Fruit fly (Drosophila melanogaster): Measurements from ENCODE around the gene Rcd7.

Gene Rcd7

dm6 chr3L:19557197-19557995 lies 12.5 kb downstream of the Rcd7 start (continued):
- TF ChIP-seq CG11723 (GFP tag; optimal IDR thresholded peaks at IDR 0.05) (no peak), CG11247 (GFP tag; IDR thresholded peaks at IDR 0.05) (no peak), CG9727 (GFP tag; optimal IDR thresholded peaks at IDR 0.05) (peak; percentile 66), Aef1 (GFP tag; IDR thresholded peaks at IDR 0.05) (no peak)

- TF ChIP-seq Xrp1 (GFP tag; IDR thresholded peaks at IDR 0.05) (no peak), Deaf1 (tag; optimal IDR thresholded peaks at IDR 0.05) (peak; percentile 64), kni (GFP tag; optimal IDR thresholded peaks at IDR 0.05) (peak; percentile 97), trh (GFP tag; optimal IDR thresholded peaks at IDR 0.05) (no peak), onecut (GFP tag; IDR thresholded peaks at IDR 0.05) (peak; percentile 23; the same call in 1 of the 2 replicates), CG13894 (tag; optimal IDR thresholded peaks at IDR 0.05) (peak; percentile 92), lilli (GFP tag; optimal IDR thresholded peaks at IDR 0.05) (no peak), insv (GFP tag; optimal IDR thresholded peaks at IDR 0.05) (no peak), PHDP (tag; optimal IDR thresholded peaks at IDR 0.05) (no peak), CG17385 (GFP tag; optimal IDR thresholded peaks at IDR 0.05) (peak; percentile 82), mirr (GFP tag; optimal IDR thresholded peaks at IDR 0.05) (no peak), CG13296 (GFP tag; optimal IDR thresholded peaks at IDR 0.05) (no peak), CG10543 (GFP tag; optimal IDR thresholded peaks at IDR 0.05) (peak; percentile 51), CG11093 (GFP tag; IDR thresholded peaks at IDR 0.05) (no peak), cg (GFP tag; optimal IDR thresholded peaks at IDR 0.05) (peak; percentile 68), CG10366 (GFP tag; IDR thresholded peaks at IDR 0.05) (no peak), D (optimal IDR thresholded peaks at IDR 0.05) (peak; percentile 85), D (GFP tag; optimal IDR thresholded peaks at IDR 0.05) (no peak), CG15696 (tag; optimal IDR thresholded peaks at IDR 0.05) (no peak), Hey (tag; optimal IDR thresholded peaks at IDR 0.05) (no peak), ewg (GFP tag; optimal IDR thresholded peaks at IDR 0.05) (no peak), Elba2 (GFP tag; optimal IDR thresholded peaks at IDR 0.05) (no peak), TFAM (GFP tag; optimal IDR thresholded peaks at IDR 0.05) (no peak), CG4282 (GFP tag; optimal IDR thresholded peaks at IDR 0.05) (no peak), Lpt (GFP tag; optimal IDR thresholded peaks at IDR 0.05) (peak; percentile 84), CG9609 (GFP tag; optimal IDR thresholded peaks at IDR 0.05) (no peak), lbe (GFP tag; optimal IDR thresholded peaks at IDR 0.05) (peak; percentile 28), amos (GFP tag; IDR thresholded peaks at IDR 0.05; ENCODE audit: partially characterized antibody) (no peak), Hr3 (GFP tag; optimal IDR thresholded peaks at IDR 0.05) (no peak), CG12769 (tag; optimal IDR thresholded peaks at IDR 0.05) (peak; percentile 85), Chrac-16 (GFP tag; optimal IDR thresholded peaks at IDR 0.05) (no peak), ATbp (GFP tag; optimal IDR thresholded peaks at IDR 0.05) (no peak), sens (GFP tag) (peak; percentile 69), CG32767 (GFP tag; IDR thresholded peaks at IDR 0.05) (no peak), wor (GFP tag; IDR thresholded peaks at IDR 0.05) (no peak), Scr (GFP tag; IDR thresholded peaks at IDR 0.05; ENCODE audit: partially characterized antibody) (0 out of 2 replicates have a peak, but pooled peaks have one; percentile 10), pros (GFP tag; optimal IDR thresholded peaks at IDR 0.05) (peak; percentile 68), so (GFP tag; IDR thresholded peaks at IDR 0.05) (no peak), sug (tag; optimal IDR thresholded peaks at IDR 0.05) (peak; percentile 21), Side (GFP tag; optimal IDR thresholded peaks at IDR 0.05) (no peak), wdn (GFP tag; IDR thresholded peaks at IDR 0.05) (peak; percentile 5; the same call in 1 of the 2 replicates), tll (GFP tag; optimal IDR thresholded peaks at IDR 0.05) (peak in 1 of 2 experiments; percentile 66), nmo (GFP tag; optimal IDR thresholded peaks at IDR 0.05) (no peak)
These were observed 13.1 kb downstream of the Rcd7 start for dm6 chr3L:19557996-19558375.

Measured in whole organism, embryonic.